Fruit fly (Drosophila melanogaster) whole organism, embryonic: ENCODE results near the gene Theg.

Experiments
- Abd-B ChIP-seq: fragments of 200-800 bp; sonication (Bioruptor generic); optimal IDR thresholded peaks from 2 replicates; lab custom pipeline; 2018; ENCODE audit warnings: missing biosample characterization, mild to moderate bottlenecking, missing genetic modification characterization, moderate library complexity
- CG10209 ChIP-seq: fragments of 200-800 bp; sonication (Bioruptor generic); optimal IDR thresholded peaks from 3 replicates; lab custom pipeline; 2017; ENCODE audit warnings: missing biosample characterization, mild to moderate bottlenecking, missing genetic modification characterization, missing genetic modification reagents
- CG12299 ChIP-seq: fragments of 200-800 bp; sonication (Bioruptor generic); optimal IDR thresholded peaks from 2 replicates; lab custom pipeline; 2018; ENCODE audit warnings: missing biosample characterization, mild to moderate bottlenecking, missing genetic modification characterization
- CG12744 ChIP-seq: fragments of 200-800 bp; sonication (Bioruptor generic); optimal IDR thresholded peaks from 2 replicates; lab custom pipeline; 2016; ENCODE audit warnings: missing biosample characterization, missing genetic modification characterization
- CG17802 ChIP-seq: fragments of 200-800 bp; sonication (Bioruptor generic); optimal IDR thresholded peaks from 2 replicates; lab custom pipeline; 2018; ENCODE audit warnings: missing biosample characterization, mild to moderate bottlenecking, missing genetic modification characterization, moderate library complexity
- CG2120 ChIP-seq: fragments of 200-800 bp; sonication (Bioruptor generic); optimal IDR thresholded peaks from 3 replicates; lab custom pipeline; 2016; ENCODE audit warnings: missing biosample characterization, missing genetic modification characterization
- CG34224 ChIP-seq: fragments of 200-800 bp; sonication (Bioruptor generic); IDR thresholded peaks from 3 replicates; pipeline ENCODE4 v1.3.6; 2022; ENCODE audit warnings: missing biosample characterization, missing genetic modification characterization; ENCODE audit not compliant: partially characterized antibody
- CG4360 ChIP-seq: fragments of 200-800 bp; sonication (Bioruptor generic); IDR thresholded peaks from 2 replicates; pipeline ENCODE4 v1.3.6; 2022; ENCODE audit warnings: missing biosample characterization, missing genetic modification characterization
- CG4820 ChIP-seq: fragments of 200-800 bp; sonication (Bioruptor generic); optimal IDR thresholded peaks from 3 replicates; lab custom pipeline; 2016; ENCODE audit warnings: missing biosample characterization, missing genetic modification characterization
- CG4854 ChIP-seq: fragments of 200-800 bp; sonication (Bioruptor generic); optimal IDR thresholded peaks from 2 replicates; lab custom pipeline; 2016; ENCODE audit warnings: missing biosample characterization, missing genetic modification characterization, inconsistent platforms
- CG6175 ChIP-seq: fragments of 200-800 bp; sonication (Bioruptor generic); IDR thresholded peaks from 3 replicates; pipeline ENCODE4 v1.3.6; 2022; ENCODE audit warnings: missing biosample characterization, missing genetic modification characterization
- CG8388 ChIP-seq: fragments of 200-800 bp; sonication (Bioruptor generic); optimal IDR thresholded peaks from 2 replicates; lab custom pipeline; 2019; ENCODE audit warnings: missing biosample characterization, mild to moderate bottlenecking, missing genetic modification characterization, moderate library complexity
- CG8924 ChIP-seq: fragments of 200-800 bp; optimal IDR thresholded peaks from 3 replicates; lab custom pipeline; 2019; ENCODE audit warnings: missing biosample characterization, mild to moderate bottlenecking, missing genetic modification characterization, moderate library complexity
- Dref ChIP-seq: fragments of 200-800 bp; sonication (Bioruptor generic); IDR thresholded peaks from 2 replicates; pipeline ENCODE4 v1.3.6; 2022; ENCODE audit warnings: missing biosample characterization, missing genetic modification characterization
- Ets65A ChIP-seq: fragments of 200-800 bp; sonication (Bioruptor generic); peaks from one replicate; lab custom pipeline; 2016; ENCODE audit warnings: missing biosample characterization, missing genetic modification characterization
- H15 ChIP-seq: fragments of 200-800 bp; sonication (Bioruptor generic); IDR thresholded peaks from 3 replicates; pipeline ENCODE4 v1.3.6; 2022; ENCODE audit warnings: missing biosample characterization, missing genetic modification characterization
- HHEX ChIP-seq: fragments of 200-800 bp; sonication (Bioruptor generic); optimal IDR thresholded peaks from 3 replicates; lab custom pipeline; 2017; ENCODE audit warnings: missing biosample characterization, mild to moderate bottlenecking, missing genetic modification characterization, missing genetic modification reagents
- Hr3 ChIP-seq: fragments of 200-800 bp; sonication (Bioruptor generic); optimal IDR thresholded peaks from 3 replicates; lab custom pipeline; 2016; ENCODE audit warnings: missing biosample characterization, missing genetic modification characterization
- Mad ChIP-seq: fragments of 200-800 bp; sonication (Bioruptor generic); optimal IDR thresholded peaks from 2 replicates; lab custom pipeline; 2016; ENCODE audit warnings: missing biosample characterization, missing genetic modification characterization
- NFAT ChIP-seq: fragments of 200-800 bp; sonication (Bioruptor generic); IDR thresholded peaks from 2 replicates; pipeline ENCODE4 v1.3.6; 2022; ENCODE audit warnings: missing biosample characterization, missing genetic modification characterization
- Sin3A ChIP-seq: fragments of >200 bp; optimal IDR thresholded peaks from 2 replicates; lab custom pipeline; 2018
- Ssrp ChIP-seq: fragments of 200-800 bp; sonication (Bioruptor generic); optimal IDR thresholded peaks from 2 replicates; lab custom pipeline; 2018; ENCODE audit warnings: missing biosample characterization, mild to moderate bottlenecking, missing genetic modification characterization, moderate library complexity
- Vsx1 ChIP-seq: fragments of 200-800 bp; sonication (Bioruptor generic); optimal IDR thresholded peaks from 2 replicates; lab custom pipeline; 2017; ENCODE audit warnings: missing biosample characterization, mild to moderate bottlenecking, missing genetic modification characterization, missing genetic modification reagents
- ab ChIP-seq: fragments of 200-800 bp; sonication (Bioruptor generic); optimal IDR thresholded peaks from 2 replicates; lab custom pipeline; 2016; ENCODE audit warnings: missing biosample characterization, missing genetic modification characterization
- amos ChIP-seq: fragments of 200-800 bp; sonication (Bioruptor generic); IDR thresholded peaks from 2 replicates; pipeline ENCODE4 v1.3.6; 2022; ENCODE audit warnings: missing biosample characterization, missing genetic modification characterization; ENCODE audit not compliant: partially characterized antibody
- bab2 ChIP-seq: fragments of 200-800 bp; sonication (Bioruptor generic); optimal IDR thresholded peaks from 2 replicates; lab custom pipeline; 2016; ENCODE audit warnings: missing biosample characterization, missing genetic modification characterization
- bigmax ChIP-seq: fragments of 200-800 bp; sonication (Bioruptor generic); optimal IDR thresholded peaks from 2 replicates; lab custom pipeline; 2018; ENCODE audit warnings: missing biosample characterization, mild to moderate bottlenecking, missing genetic modification characterization
- br ChIP-seq: fragments of >200 bp; optimal IDR thresholded peaks from 2 replicates; lab custom pipeline; 2017
- chif ChIP-seq, 2 experiments: fragments of 200-800 bp; sonication (Bioruptor generic); optimal IDR thresholded peaks; 3 replicates each; lab custom pipeline; 2016; ENCODE audit warnings: missing biosample characterization in 2 of 2, missing genetic modification characterization in 2 of 2
- da ChIP-seq: fragments of 200-800 bp; sonication (Bioruptor generic); optimal IDR thresholded peaks from 2 replicates; lab custom pipeline; 2016; ENCODE audit warnings: missing biosample characterization, missing genetic modification characterization
- danr ChIP-seq: fragments of 200-800 bp; sonication (Bioruptor generic); IDR thresholded peaks from 2 replicates; pipeline ENCODE4 v1.3.6; 2022; ENCODE audit warnings: missing biosample characterization, missing genetic modification characterization
- dimm ChIP-seq: fragments of 200-800 bp; sonication (Bioruptor generic); IDR thresholded peaks from 2 replicates; pipeline ENCODE4 v1.3.6; 2022; ENCODE audit warnings: missing biosample characterization, missing genetic modification characterization
- dmrt11E ChIP-seq: fragments of 200-800 bp; sonication (Bioruptor generic); optimal IDR thresholded peaks from 3 replicates; lab custom pipeline; 2018; ENCODE audit warnings: missing biosample characterization, mild to moderate bottlenecking, missing genetic modification characterization, moderate library complexity
- fd96Cb ChIP-seq: fragments of 200-800 bp; sonication (Bioruptor generic); optimal IDR thresholded peaks from 2 replicates; lab custom pipeline; 2018; ENCODE audit warnings: missing biosample characterization, mild to moderate bottlenecking, missing genetic modification characterization, moderate library complexity
- ftz-f1 ChIP-seq: fragments of 200-800 bp; sonication (Bioruptor generic); optimal IDR thresholded peaks from 2 replicates; lab custom pipeline; 2016; ENCODE audit warnings: missing biosample characterization, missing genetic modification characterization
- ken ChIP-seq: fragments of 200-800 bp; sonication (Bioruptor generic); IDR thresholded peaks from 3 replicates; pipeline ENCODE4 v1.3.6; 2022; ENCODE audit warnings: missing biosample characterization, missing genetic modification characterization
- klu ChIP-seq: fragments of 200-800 bp; sonication (Bioruptor generic); IDR thresholded peaks from 2 replicates; pipeline ENCODE4 v1.3.6; 2022; ENCODE audit warnings: missing biosample characterization, missing genetic modification characterization
- lola ChIP-seq, 3 experiments: fragments of >200 bp in 2 of 3; fragments of 200-800 bp in 1 of 3; sonication (Bioruptor generic) in 1 of 3; optimal IDR thresholded peaks; 2 replicates each; lab custom pipeline; 2017 to 2019; ENCODE audit warnings: missing biosample characterization in 3 of 3, missing genetic modification characterization in 3 of 3, mild to moderate bottlenecking in 1 of 3, moderate library complexity in 1 of 3
- lov ChIP-seq, 2 experiments: fragments of 200-800 bp in 1 of 2; fragments of >200 bp in 1 of 2; sonication (Bioruptor generic) in 1 of 2; IDR thresholded peaks in 1 of 2; optimal IDR thresholded peaks in 1 of 2; 2 replicates in 1 of 2; 3 replicates in 1 of 2; pipeline versions ENCODE4 v1.3.6 to Lab custom; 2017 to 2022; ENCODE audit warnings: missing biosample characterization in 1 of 2, missing genetic modification characterization in 1 of 2
- pum ChIP-seq: fragments of 200-800 bp; sonication (Bioruptor generic); optimal IDR thresholded peaks from 2 replicates; lab custom pipeline; 2016; ENCODE audit warnings: missing biosample characterization, missing genetic modification characterization
- pzg ChIP-seq: fragments of 200-800 bp; sonication (Bioruptor generic); optimal IDR thresholded peaks from 3 replicates; lab custom pipeline; 2018; ENCODE audit warnings: missing biosample characterization, mild to moderate bottlenecking, missing genetic modification characterization, moderate library complexity
- ranshi ChIP-seq: fragments of 200-800 bp; sonication (Bioruptor generic); IDR thresholded peaks from 2 replicates; pipeline ENCODE4 v1.3.6; 2022; ENCODE audit warnings: missing biosample characterization, missing genetic modification characterization
- sens-2 ChIP-seq: fragments of 200-800 bp; sonication (Bioruptor generic); IDR thresholded peaks from 2 replicates; pipeline ENCODE4 v1.3.6; 2022; ENCODE audit warnings: missing biosample characterization, missing genetic modification characterization
- sim ChIP-seq: fragments of 200-800 bp; sonication (Bioruptor generic); IDR thresholded peaks from 2 replicates; pipeline ENCODE4 v1.3.6; 2022; ENCODE audit warnings: missing biosample characterization, missing genetic modification characterization
- sna ChIP-seq: fragments of 200-800 bp; sonication (Bioruptor generic); IDR thresholded peaks from 2 replicates; pipeline ENCODE4 v1.3.6; 2022; ENCODE audit warnings: missing biosample characterization, missing genetic modification characterization; ENCODE audit not compliant: partially characterized antibody
- so ChIP-seq: fragments of 200-800 bp; sonication (Bioruptor generic); IDR thresholded peaks from 3 replicates; pipeline ENCODE4 v1.3.6; 2022; ENCODE audit warnings: missing biosample characterization, missing genetic modification characterization
- sob ChIP-seq: fragments of 200-800 bp; sonication (Bioruptor generic); IDR thresholded peaks from 2 replicates; pipeline ENCODE4 v1.3.6; 2022; ENCODE audit warnings: missing biosample characterization, missing genetic modification characterization
- tll ChIP-seq, 2 experiments: fragments of 200-800 bp in 1 of 2; fragments of >200 bp in 1 of 2; sonication (Bioruptor generic) in 1 of 2; optimal IDR thresholded peaks; 2 replicates each; lab custom pipeline; 2017 to 2019; ENCODE audit warnings: missing biosample characterization in 2 of 2, missing genetic modification characterization in 2 of 2, mild to moderate bottlenecking in 1 of 2, moderate library complexity in 1 of 2
- tup ChIP-seq: fragments of 200-800 bp; sonication (Bioruptor generic); optimal IDR thresholded peaks from 2 replicates; lab custom pipeline; 2016; ENCODE audit warnings: missing biosample characterization, mild to moderate bottlenecking, missing genetic modification characterization, moderate library complexity
- tx ChIP-seq: fragments of 200-800 bp; sonication (Bioruptor generic); optimal IDR thresholded peaks from 2 replicates; lab custom pipeline; 2016; ENCODE audit warnings: missing biosample characterization, missing genetic modification characterization
- vvl ChIP-seq: fragments of 200-800 bp; sonication (Bioruptor generic); IDR thresholded peaks from 2 replicates; pipeline ENCODE4 v1.3.6; 2022; ENCODE audit warnings: missing biosample characterization, missing genetic modification characterization

Theg gene

dm6 chr3R:22039480-22039879, 25.0 kb downstream of the Theg start (continued):
- TF ChIP-seq bab2 (GFP tag; lab: Kevin White, UChicago) (peak; percentile 8), CG8388 (GFP tag; lab: Kevin White, UChicago) (peak; percentile 24), bigmax (GFP tag; lab: Kevin White, UChicago) (no peak), Ets65A (GFP tag; lab: Kevin White, UChicago) (peak; percentile 33), ranshi (peak; percentile 63), tx (GFP tag; lab: Kevin White, UChicago) (no peak), Abd-B (peak; percentile 9), klu (GFP tag; lab: Robert Waterston, UW) (no peak), br (lab: Kevin White, UChicago) (no peak), CG4854 (GFP tag; lab: Kevin White, UChicago) (no peak), sob (peak; percentile 55), CG8924 (peak; percentile 38), Hr3 (GFP tag; lab: Kevin White, UChicago) (peak; percentile 25), lola (GFP tag; optimal IDR thresholded peaks at IDR 0.05; lab: Kevin White, UChicago) (peak in 1 of 3 experiments; percentile 12), danr (no peak), Sin3A (no peak), CG17802 (tag; lab: Kevin White, UChicago) (no peak), sens-2 (GFP tag; lab: Robert Waterston, UW) (peak; percentile 38; the same call in 1 of the 2 replicates), chif (GFP tag; optimal IDR thresholded peaks at IDR 0.05; lab: Kevin White, UChicago) (peak in 1 of 2 experiments; percentile 9), tup (GFP tag; lab: Kevin White, UChicago) (no peak), ab (GFP tag; lab: Kevin White, UChicago) (no peak), H15 (peak; percentile 60; the same call in 2 of the 3 replicates), so (peak; percentile 69; the same call in 1 of the 3 replicates), Dref (GFP tag; lab: Robert Waterston, UW) (no peak), sna (GFP tag; lab: Robert Waterston, UW) (peak; percentile 17; the same call in 1 of the 2 replicates), dmrt11E (tag; lab: Kevin White, UChicago) (peak; percentile 11), Vsx1 (GFP tag; lab: Kevin White, UChicago) (no peak), lov (optimal IDR thresholded peaks at IDR 0.05; lab: Kevin White, UChicago) (no peak), lov (GFP tag; IDR thresholded peaks at IDR 0.05; lab: Robert Waterston, UW) (peak; percentile 82; the same call in 2 of the 3 replicates), CG6175 (GFP tag; lab: Robert Waterston, UW) (no peak), CG34224 (no peak), NFAT (GFP tag; lab: Robert Waterston, UW) (0 out of 2 replicates have a peak, but pooled peaks have one; percentile 5), HHEX (GFP tag; lab: Kevin White, UChicago) (no peak), CG10209 (GFP tag; lab: Kevin White, UChicago) (peak; percentile 4), CG4360 (peak; percentile 54), amos (GFP tag; lab: Robert Waterston, UW) (no peak), Mad (GFP tag; lab: Kevin White, UChicago) (peak; percentile 17), pzg (no peak), fd96Cb (peak; percentile 35), ftz-f1 (no peak), da (no peak), CG12299 (no peak), CG12744 (GFP tag; lab: Kevin White, UChicago) (no peak), tll (GFP tag; optimal IDR thresholded peaks at IDR 0.05; lab: Kevin White, UChicago) (no peak), sim (GFP tag; lab: Robert Waterston, UW) (peak; percentile 74; the same call in 1 of the 2 replicates), pum (GFP tag; lab: Kevin White, UChicago) (peak; percentile 33), ken (GFP tag; lab: Robert Waterston, UW) (peak; percentile 61; the same call in 1 of the 3 replicates), CG4820 (GFP tag; lab: Kevin White, UChicago) (peak; percentile 18), dimm (GFP tag; lab: Robert Waterston, UW) (no peak), CG2120 (GFP tag; lab: Kevin White, UChicago) (peak; percentile 28), vvl (peak; percentile 89), Ssrp (tag; lab: Kevin White, UChicago) (peak; percentile 45)
